Fruit fly (Drosophila melanogaster) whole organism: Measurements from ENCODE around the gene Icmt.

Source experiments
- CG8478 ChIP-seq: fragments of >200 bp; optimal IDR thresholded peaks from 2 replicates; lab custom pipeline; 2018; ENCODE audit warnings: inconsistent platforms
- Dll ChIP-seq: fragments of >200 bp; optimal IDR thresholded peaks from 2 replicates; lab custom pipeline; 2017
- EcR ChIP-seq, 2 experiments: fragments of >200 bp; optimal IDR thresholded peaks; 2 replicates each; lab custom pipeline; 2017; ENCODE audit warnings: missing biosample characterization in 2 of 2, missing genetic modification characterization in 2 of 2, missing genetic modification reagents in 2 of 2
- pan ChIP-seq: fragments of >200 bp; optimal IDR thresholded peaks from 2 replicates; lab custom pipeline; 2017

- TF ChIP-seq EcR (GFP tag; optimal IDR thresholded peaks at IDR 0.05; lab: Kevin White, UChicago) (no peak), Dll (lab: Kevin White, UChicago) (no peak), CG8478 (no peak), pan (lab: Kevin White, UChicago) (no peak)
Observed at dm6 chr3L:13026872-13027271, 8.8 kb downstream of the Icmt start.
